Worm (Caenorhabditis elegans) whole organism, young adult: ENCODE data around the gene C35B1.9.

Experiments used
- Y67H2A.10 ChIP-seq: fragments of 200-800 bp; sonication (Bioruptor generic); conservative IDR thresholded peaks from 2 replicates; pipeline ENCODE4 v1.3.6; 2022; ENCODE audit warnings: missing genetic modification reagents, missing genetic modification characterization, missing compliant biosample characterization
- atf-7 ChIP-seq: sonication (generic microtip); optimal IDR thresholded peaks from 2 replicates; lab custom pipeline; 2017; ENCODE audit warnings: mild to moderate bottlenecking, missing genetic modification characterization, missing compliant biosample characterization
- snpc-4 ChIP-seq, 5 experiments: fragments of 150-350 bp in 1 of 5; sonication (generic microtip) in 4 of 5; optimal IDR thresholded peaks; 2 replicates each; lab custom pipeline; 2014 to 2018; ENCODE audit warnings: missing genetic modification characterization in 5 of 5, missing biosample characterization in 3 of 5, antibody characterized with exemption in 2 of 5, mild to moderate bottlenecking in 2 of 5, missing compliant biosample characterization in 2 of 5, missing genotype in 2 of 5, moderate library complexity in 2 of 5, missing genetic modification reagents in 1 of 5
- somi-1 ChIP-seq: fragments of 200-800 bp; sonication (Bioruptor generic); optimal IDR thresholded peaks from 2 replicates; lab custom pipeline; 2018; ENCODE audit warnings: mild to moderate bottlenecking, missing genetic modification characterization, missing compliant biosample characterization
- ztf-28 ChIP-seq: fragments of 200-800 bp; sonication (Bioruptor generic); IDR thresholded peaks from 2 replicates; pipeline ENCODE4 v1.3.6; 2022; ENCODE audit warnings: missing genetic modification reagents, missing genetic modification characterization, missing compliant biosample characterization
- ztf-3 ChIP-seq: fragments of 200-800 bp; sonication (Bioruptor generic); optimal IDR thresholded peaks from 2 replicates; lab custom pipeline; 2018; ENCODE audit warnings: mild to moderate bottlenecking, missing genetic modification characterization, missing compliant biosample characterization

ce11 chrIV:4070810-4071209, 9.9 kb downstream of the C35B1.9 start:
- TF ChIP-seq snpc-4 (GFP tag; optimal IDR thresholded peaks at IDR 0.05; lab: Kevin White, UChicago), result no peak
- no peak for TF ChIP-seq snpc-4 (tag; optimal IDR thresholded peaks at IDR 0.05; lab: Kevin White, UChicago)
- TF ChIP-seq ztf-28 (GFP tag; lab: Robert Waterston, UW), result no peak
- no peak for TF ChIP-seq Y67H2A.10
- no peak for TF ChIP-seq ztf-3 (GFP tag; lab: Kevin White, UChicago)
- no peak for TF ChIP-seq atf-7
- no peak for TF ChIP-seq somi-1
